Worm (Caenorhabditis elegans): Measurements from ENCODE around the gene zip-8.

DNA sequence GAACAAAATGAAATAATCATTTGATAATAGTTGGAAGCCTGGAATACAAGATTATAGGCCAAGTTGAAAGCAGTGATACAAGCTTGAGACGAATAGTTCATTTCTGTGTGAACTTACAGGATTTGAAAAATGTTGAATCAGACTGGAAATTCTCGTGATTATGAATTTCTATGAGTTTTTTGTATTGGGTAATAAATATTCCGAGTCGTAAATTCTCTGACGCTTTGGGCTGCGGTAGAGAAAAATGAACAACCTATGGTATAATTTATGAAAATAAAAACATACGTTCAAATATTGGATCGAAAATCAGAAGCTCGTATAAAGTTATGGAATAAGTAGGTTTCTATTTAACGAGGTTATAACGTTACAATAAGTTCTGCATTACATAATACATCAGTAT, 14.1 kb downstream of the zip-8 start, which contains the start of gene srb-11:
- TF ChIP-seq rnt-1 (tag; optimal IDR thresholded peaks at IDR 0.05) = no peak
- no peak for TF ChIP-seq pha-4 (tag; optimal IDR thresholded peaks at IDR 0.05)
- no peak for TF ChIP-seq ama-1 (optimal IDR thresholded peaks at IDR 0.05)
- TF ChIP-seq dve-1 (tag; optimal IDR thresholded peaks at IDR 0.05) = no peak
- TF ChIP-seq pros-1 (tag; optimal IDR thresholded peaks at IDR 0.05) = no peak
- TF ChIP-seq fkh-10 (GFP tag; optimal IDR thresholded peaks at IDR 0.05) = no peak
- no peak for TF ChIP-seq ceh-19 (GFP tag; optimal IDR thresholded peaks at IDR 0.05)
- TF ChIP-seq K09A11.1 (tag; optimal IDR thresholded peaks at IDR 0.05; ENCODE audit: insufficient read depth) = no peak
- no peak for TF ChIP-seq unc-55 (GFP tag; optimal IDR thresholded peaks at IDR 0.05)

Measured in whole organism, late embryonic.